Worm (Caenorhabditis elegans) whole organism, L2 larva: Measurements from ENCODE around the gene F57B9.8.
A peak's percentile ranks its signal among the peaks of the same experiment; 100 is the strongest.

Experiments
- C34F6.9 ChIP-seq: fragments of 150-350 bp; optimal IDR thresholded peaks from 2 replicates; lab custom pipeline; 2014; ENCODE audit warnings: missing biosample characterization, missing genetic modification characterization
- egl-27 ChIP-seq: sonication (generic microtip); optimal IDR thresholded peaks from 3 replicates; lab custom pipeline; 2017; ENCODE audit warnings: missing biosample characterization, missing genetic modification reagents, missing genetic modification characterization
- lin-13 ChIP-seq: fragments of 150-350 bp; optimal IDR thresholded peaks from 2 replicates; lab custom pipeline; 2014; ENCODE audit warnings: missing biosample characterization, missing genetic modification reagents, missing genetic modification characterization
- nhr-11 ChIP-seq: fragments of 150-350 bp; optimal IDR thresholded peaks from 2 replicates; lab custom pipeline; 2014; ENCODE audit warnings: missing biosample characterization, missing genetic modification characterization
- nhr-77 ChIP-seq: fragments of 150-350 bp; optimal IDR thresholded peaks from 2 replicates; lab custom pipeline; 2014; ENCODE audit warnings: missing biosample characterization, missing genetic modification characterization
- sem-4 ChIP-seq: fragments of 150-350 bp; optimal IDR thresholded peaks from 2 replicates; lab custom pipeline; 2014; ENCODE audit warnings: missing biosample characterization, missing genetic modification reagents, missing genetic modification characterization

- TF ChIP-seq sem-4 (tag; lab: Kevin White, UChicago) = no peak
- no peak for TF ChIP-seq lin-13
- peak; percentile 26 for TF ChIP-seq C34F6.9 (tag; lab: Kevin White, UChicago)
- TF ChIP-seq nhr-11 (tag; lab: Kevin White, UChicago) = no peak
- TF ChIP-seq nhr-77 (tag; lab: Kevin White, UChicago) = no peak
- TF ChIP-seq egl-27 = no peak
Observed at ce11 chrIII:6946382-6946781, 11.3 kb upstream of the F57B9.8 start, which contains the start of gene let-711.
